Fruit fly (Drosophila melanogaster) whole organism, embryonic: ENCODE measurements around the gene RpL24.

ENCODE experiments used
- Abd-B ChIP-seq: fragments of 200-800 bp; sonication (Bioruptor generic); optimal IDR thresholded peaks from 2 replicates; lab custom pipeline; 2018; ENCODE audit warnings: missing biosample characterization, mild to moderate bottlenecking, missing genetic modification characterization, moderate library complexity
- Blimp-1 ChIP-seq: fragments of 200-800 bp; sonication (Bioruptor generic); optimal IDR thresholded peaks from 3 replicates; lab custom pipeline; 2018; ENCODE audit warnings: missing biosample characterization, missing genetic modification characterization, mild to moderate bottlenecking, moderate library complexity, missing genetic modification reagents
- CG4404 ChIP-seq: fragments of 200-800 bp; sonication (Bioruptor generic); IDR thresholded peaks from 2 replicates; pipeline ENCODE4 v1.3.6; 2022; ENCODE audit warnings: missing biosample characterization, missing genetic modification characterization
- sna ChIP-seq: fragments of 200-800 bp; sonication (Bioruptor generic); IDR thresholded peaks from 2 replicates; pipeline ENCODE4 v1.3.6; 2022; ENCODE audit warnings: missing biosample characterization, missing genetic modification characterization; ENCODE audit not compliant: partially characterized antibody

dm6 chr2L:13399565-13399964 is 4.6 kb upstream of the RpL24 start:
- TF ChIP-seq sna, result no peak
- no peak for TF ChIP-seq Abd-B (GFP tag; lab: Kevin White, UChicago)
- no peak for TF ChIP-seq CG4404 (GFP tag; lab: Robert Waterston, UW)
- no peak for TF ChIP-seq Blimp-1 (GFP tag; lab: Kevin White, UChicago)
